Fruit fly (Drosophila melanogaster) S2 (cell line): ENCODE results near the gene nom.

ENCODE experiments used
- CG8478 ChIP-seq: fragments of >200 bp; optimal IDR thresholded peaks from 2 replicates; lab custom pipeline; 2018
- CTCF ChIP-seq, 2 experiments: fragments of >200 bp; optimal IDR thresholded peaks; 2 replicates each; lab custom pipeline; 2018

dm6 chr3R:8748776-8749126 lies 25.8 kb downstream of the nom start:
- no peak for TF ChIP-seq CG8478
- no peak for TF ChIP-seq CTCF (optimal IDR thresholded peaks at IDR 0.05; lab: Kevin White, UChicago)
